Fruit fly (Drosophila melanogaster) whole organism, prepupa: ENCODE data around the gene knk.

Experiments
- CG10631 ChIP-seq: fragments of 200-800 bp; sonication (Bioruptor generic); optimal IDR thresholded peaks from 2 replicates; lab custom pipeline; 2016; ENCODE audit warnings: missing biosample characterization, missing genetic modification characterization
- CG10669 ChIP-seq: fragments of 200-800 bp; sonication (Bioruptor generic); optimal IDR thresholded peaks from 3 replicates; lab custom pipeline; 2018; ENCODE audit warnings: missing biosample characterization, mild to moderate bottlenecking, missing genetic modification characterization, moderate library complexity
- CG11294 ChIP-seq: fragments of 200-800 bp; sonication (Bioruptor generic); IDR thresholded peaks from 2 replicates; pipeline ENCODE4 v1.3.6; 2022; ENCODE audit warnings: missing biosample characterization, missing genetic modification characterization
- CG11902 ChIP-seq: fragments of 200-800 bp; sonication (Bioruptor generic); optimal IDR thresholded peaks from 3 replicates; lab custom pipeline; 2016; ENCODE audit warnings: missing biosample characterization, missing genetic modification characterization
- CG15336 ChIP-seq: fragments of 200-800 bp; sonication (Bioruptor generic); IDR thresholded peaks from 2 replicates; pipeline ENCODE4 v1.3.6; 2022; ENCODE audit warnings: missing biosample characterization, missing genetic modification characterization
- CG1621 ChIP-seq: fragments of 200-800 bp; sonication (Bioruptor generic); optimal IDR thresholded peaks from 3 replicates; lab custom pipeline; 2018; ENCODE audit warnings: missing biosample characterization, mild to moderate bottlenecking, missing genetic modification characterization
- CG32006 ChIP-seq: fragments of 200-800 bp; sonication (Bioruptor generic); optimal IDR thresholded peaks from 3 replicates; lab custom pipeline; 2017; ENCODE audit warnings: missing biosample characterization, mild to moderate bottlenecking, missing genetic modification characterization
- CG34406 ChIP-seq: fragments of 200-800 bp; sonication (Bioruptor generic); optimal IDR thresholded peaks from 3 replicates; lab custom pipeline; 2016; ENCODE audit warnings: missing biosample characterization, missing genetic modification characterization
- CG3919 ChIP-seq: fragments of 200-800 bp; sonication (Bioruptor generic); optimal IDR thresholded peaks from 3 replicates; lab custom pipeline; 2016; ENCODE audit warnings: missing biosample characterization, missing genetic modification characterization
- CG4318 ChIP-seq: fragments of 200-800 bp; sonication (Bioruptor generic); optimal IDR thresholded peaks from 3 replicates; lab custom pipeline; 2017; ENCODE audit warnings: missing biosample characterization, mild to moderate bottlenecking, missing genetic modification characterization
- CG6163 ChIP-seq: fragments of 200-800 bp; sonication (Bioruptor generic); IDR thresholded peaks from 3 replicates; pipeline ENCODE4 v1.3.6; 2022; ENCODE audit warnings: missing biosample characterization, missing genetic modification characterization
- CG6276 ChIP-seq: fragments of 200-800 bp; sonication (Bioruptor generic); optimal IDR thresholded peaks from 2 replicates; lab custom pipeline; 2017; ENCODE audit warnings: missing biosample characterization, mild to moderate bottlenecking, missing genetic modification characterization
- CG6792 ChIP-seq: fragments of 200-800 bp; sonication (Bioruptor generic); optimal IDR thresholded peaks from 3 replicates; lab custom pipeline; 2016; ENCODE audit warnings: missing biosample characterization, missing genetic modification characterization
- CG6808 ChIP-seq: fragments of 200-800 bp; sonication (Bioruptor generic); optimal IDR thresholded peaks from 3 replicates; lab custom pipeline; 2017; ENCODE audit warnings: missing biosample characterization, missing genetic modification characterization, mild to moderate bottlenecking, moderate library complexity, missing genetic modification reagents
- CG6854 ChIP-seq: fragments of 200-800 bp; sonication (Bioruptor generic); optimal IDR thresholded peaks from 2 replicates; lab custom pipeline; 2017; ENCODE audit warnings: missing biosample characterization, mild to moderate bottlenecking, missing genetic modification characterization
- CG7368 ChIP-seq: fragments of 200-800 bp; sonication (Bioruptor generic); optimal IDR thresholded peaks from 3 replicates; lab custom pipeline; 2016; ENCODE audit warnings: missing biosample characterization, missing genetic modification characterization
- CG8119 ChIP-seq: fragments of 200-800 bp; sonication (Bioruptor generic); IDR thresholded peaks from 3 replicates; pipeline ENCODE4 v1.3.6; 2022; ENCODE audit warnings: missing biosample characterization, missing genetic modification characterization
- CG8319 ChIP-seq: fragments of 200-800 bp; sonication (Bioruptor generic); optimal IDR thresholded peaks from 3 replicates; lab custom pipeline; 2016; ENCODE audit warnings: missing biosample characterization, missing genetic modification characterization
- CG8632 ChIP-seq: fragments of 200-800 bp; sonication (Bioruptor generic); optimal IDR thresholded peaks from 3 replicates; lab custom pipeline; 2016; ENCODE audit warnings: missing biosample characterization, missing genetic modification characterization
- CG9139 ChIP-seq: fragments of 200-800 bp; sonication (Bioruptor generic); optimal IDR thresholded peaks from 3 replicates; lab custom pipeline; 2017; ENCODE audit warnings: missing biosample characterization, mild to moderate bottlenecking, missing genetic modification characterization
- Ets21C ChIP-seq: fragments of 200-800 bp; sonication (Bioruptor generic); optimal IDR thresholded peaks from 3 replicates; lab custom pipeline; 2016; ENCODE audit warnings: missing biosample characterization, missing genetic modification characterization
- Ets96B ChIP-seq: fragments of 200-800 bp; optimal IDR thresholded peaks from 2 replicates; lab custom pipeline; 2019; ENCODE audit warnings: missing biosample characterization, mild to moderate bottlenecking, missing genetic modification characterization, moderate library complexity
- Gug ChIP-seq: fragments of 200-800 bp; sonication (Bioruptor generic); IDR thresholded peaks from 2 replicates; pipeline ENCODE4 v1.3.6; 2022; ENCODE audit warnings: missing biosample characterization, missing genetic modification characterization
- Hr38 ChIP-seq: sonication (Bioruptor generic); optimal IDR thresholded peaks from 2 replicates; lab custom pipeline; 2016; ENCODE audit warnings: missing biosample characterization, missing genetic modification characterization
- Hr4 ChIP-seq: fragments of 200-800 bp; sonication (Bioruptor generic); optimal IDR thresholded peaks from 3 replicates; lab custom pipeline; 2016; ENCODE audit warnings: missing biosample characterization, missing genetic modification characterization
- Lpt ChIP-seq: fragments of 200-800 bp; sonication (Bioruptor generic); optimal IDR thresholded peaks from 3 replicates; lab custom pipeline; 2016; ENCODE audit warnings: missing biosample characterization, missing genetic modification characterization
- Met ChIP-seq: fragments of 200-800 bp; sonication (Bioruptor generic); optimal IDR thresholded peaks from 3 replicates; lab custom pipeline; 2016; ENCODE audit warnings: missing biosample characterization, missing genetic modification characterization
- OdsH ChIP-seq: fragments of 200-800 bp; sonication (Bioruptor generic); optimal IDR thresholded peaks from 3 replicates; lab custom pipeline; 2016; ENCODE audit warnings: missing biosample characterization, missing genetic modification characterization
- Sox102F ChIP-seq: fragments of 200-800 bp; sonication (Bioruptor generic); optimal IDR thresholded peaks from 2 replicates; lab custom pipeline; 2016; ENCODE audit warnings: missing biosample characterization, mild to moderate bottlenecking, missing genetic modification characterization
- Sox15 ChIP-seq: fragments of 200-800 bp; sonication (Bioruptor generic); optimal IDR thresholded peaks from 3 replicates; lab custom pipeline; 2016; ENCODE audit warnings: missing biosample characterization, missing genetic modification characterization
- achi ChIP-seq: fragments of 200-800 bp; sonication (Bioruptor generic); optimal IDR thresholded peaks from 3 replicates; lab custom pipeline; 2016; ENCODE audit warnings: missing biosample characterization, missing genetic modification characterization
- acj6 ChIP-seq: fragments of 200-800 bp; sonication (Bioruptor generic); optimal IDR thresholded peaks from 3 replicates; lab custom pipeline; 2016; ENCODE audit warnings: missing biosample characterization, missing genetic modification characterization
- cyc ChIP-seq: fragments of 200-800 bp; sonication (Bioruptor generic); optimal IDR thresholded peaks from 3 replicates; lab custom pipeline; 2016; ENCODE audit warnings: missing biosample characterization, missing genetic modification characterization
- dac ChIP-seq: fragments of 200-800 bp; sonication (Bioruptor generic); optimal IDR thresholded peaks from 2 replicates; lab custom pipeline; 2017; ENCODE audit warnings: missing biosample characterization, mild to moderate bottlenecking, missing genetic modification characterization
- dsx ChIP-seq: fragments of 200-800 bp; optimal IDR thresholded peaks from 3 replicates; lab custom pipeline; 2019; ENCODE audit warnings: missing biosample characterization, mild to moderate bottlenecking, missing genetic modification characterization, moderate library complexity; ENCODE audit not compliant: poor library complexity, severe bottlenecking
- eg ChIP-seq: fragments of 200-800 bp; sonication (Bioruptor generic); IDR thresholded peaks from 3 replicates; pipeline ENCODE4 v1.3.6; 2022; ENCODE audit warnings: missing biosample characterization, missing genetic modification characterization
- esn ChIP-seq: fragments of 200-800 bp; sonication (Bioruptor generic); optimal IDR thresholded peaks from 2 replicates; lab custom pipeline; 2016; ENCODE audit warnings: missing biosample characterization, mild to moderate bottlenecking, missing genetic modification characterization, moderate library complexity
- fd59A ChIP-seq: fragments of 200-800 bp; sonication (Bioruptor generic); optimal IDR thresholded peaks from 2 replicates; lab custom pipeline; 2017; ENCODE audit warnings: missing biosample characterization, mild to moderate bottlenecking, missing genetic modification characterization, missing genetic modification reagents
- fd85E ChIP-seq: fragments of 200-800 bp; sonication (Bioruptor generic); optimal IDR thresholded peaks from 3 replicates; lab custom pipeline; 2016; ENCODE audit warnings: missing biosample characterization, missing genetic modification characterization
- lz ChIP-seq: fragments of 200-800 bp; sonication (Bioruptor generic); optimal IDR thresholded peaks from 3 replicates; lab custom pipeline; 2016; ENCODE audit warnings: missing biosample characterization, missing genetic modification characterization
- net ChIP-seq: fragments of 200-800 bp; sonication (Bioruptor generic); optimal IDR thresholded peaks from 3 replicates; lab custom pipeline; 2016; ENCODE audit warnings: missing biosample characterization, missing genetic modification characterization
- pdm3 ChIP-seq: fragments of 200-800 bp; sonication (Bioruptor generic); optimal IDR thresholded peaks from 3 replicates; lab custom pipeline; 2016; ENCODE audit warnings: missing biosample characterization, missing genetic modification characterization
- salr ChIP-seq, 2 experiments: fragments of 200-800 bp; sonication (Bioruptor generic); optimal IDR thresholded peaks; 3 replicates each; lab custom pipeline; 2016 to 2018; ENCODE audit warnings: missing biosample characterization in 2 of 2, missing genetic modification characterization in 2 of 2, mild to moderate bottlenecking in 1 of 2
- spab ChIP-seq: fragments of 200-800 bp; sonication (Bioruptor generic); optimal IDR thresholded peaks from 2 replicates; lab custom pipeline; 2017; ENCODE audit warnings: missing biosample characterization, mild to moderate bottlenecking, missing genetic modification characterization, missing genetic modification reagents
- ss ChIP-seq, 2 experiments: fragments of 200-800 bp; sonication (Bioruptor generic); optimal IDR thresholded peaks; 2 replicates in 1 of 2; 3 replicates in 1 of 2; lab custom pipeline; 2017 to 2018; ENCODE audit warnings: mild to moderate bottlenecking in 2 of 2, missing biosample characterization in 2 of 2, missing genetic modification characterization in 2 of 2, moderate library complexity in 1 of 2
- topi ChIP-seq: fragments of 200-800 bp; sonication (Bioruptor generic); optimal IDR thresholded peaks from 3 replicates; lab custom pipeline; 2016; ENCODE audit warnings: missing biosample characterization, missing genetic modification characterization
- vri ChIP-seq: fragments of 200-800 bp; sonication (Bioruptor generic); optimal IDR thresholded peaks from 3 replicates; lab custom pipeline; 2016; ENCODE audit warnings: missing biosample characterization, mild to moderate bottlenecking, missing genetic modification characterization

Gene knk

dm6 chr3R:10089171-10089664, 36.2 kb downstream of the knk start (continued):
- TF ChIP-seq esn (no peak), Sox15 (GFP tag; lab: Kevin White, UChicago) (no peak), acj6 (no peak), CG1621 (no peak), eg (0 out of 3 replicates have a peak, but pooled peaks have one; percentile 30), CG8632 (GFP tag; lab: Kevin White, UChicago) (no peak), OdsH (GFP tag; lab: Kevin White, UChicago) (no peak), ss (GFP tag; optimal IDR thresholded peaks at IDR 0.05; lab: Kevin White, UChicago) (peak; percentile 17 to 41)

DNA sequence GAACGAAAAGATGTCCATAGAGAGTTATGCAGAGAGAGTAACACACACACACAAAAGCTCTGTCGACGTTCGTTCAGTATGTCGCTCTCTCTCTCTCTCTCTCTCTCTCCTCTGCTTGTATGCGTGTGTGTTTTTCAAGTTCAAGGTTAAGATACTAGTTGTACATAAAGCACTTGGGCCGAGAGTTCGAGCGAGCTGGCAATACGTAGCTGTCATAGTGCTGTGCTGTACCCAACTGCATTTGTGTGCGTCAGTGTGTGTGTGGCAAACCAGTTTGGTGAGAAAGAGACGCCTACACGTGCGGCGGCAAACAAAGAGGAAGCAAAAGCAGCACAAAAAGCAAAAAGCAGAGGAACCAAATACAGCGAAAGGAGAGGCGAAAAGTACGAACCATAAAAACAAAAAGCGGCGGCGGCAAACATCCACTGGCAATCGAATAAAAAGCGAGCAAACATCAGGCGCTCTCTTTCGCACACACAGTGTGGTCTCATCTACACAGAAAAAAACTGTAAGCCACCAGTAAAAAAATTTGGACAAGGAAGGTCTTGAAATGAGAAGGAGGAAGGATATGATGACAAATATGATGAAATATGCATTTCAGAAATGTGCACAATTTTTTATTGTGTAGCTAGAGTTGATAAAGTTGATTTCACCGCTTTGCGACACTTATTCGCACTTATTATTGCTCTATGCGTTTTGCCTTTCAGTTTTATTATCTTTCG, 38.1 kb downstream of the knk start:
- TF ChIP-seq CG10669 (GFP tag; lab: Kevin White, UChicago), result peak; percentile 88
- TF ChIP-seq CG6854 (GFP tag; lab: Kevin White, UChicago), result no peak
- TF ChIP-seq CG7368 (GFP tag; lab: Kevin White, UChicago), result peak; percentile 91
- TF ChIP-seq CG8632 (GFP tag; lab: Kevin White, UChicago), result peak; percentile 88
- TF ChIP-seq CG32006 (GFP tag; lab: Kevin White, UChicago), result peak; percentile 93
- peak; percentile 91 for TF ChIP-seq Hr4
- peak; percentile 85 for TF ChIP-seq CG11902 (GFP tag; lab: Kevin White, UChicago)
- TF ChIP-seq pdm3 (GFP tag; lab: Kevin White, UChicago), result peak; percentile 95
- peak; percentile 72 to 87 for TF ChIP-seq ss (GFP tag; optimal IDR thresholded peaks at IDR 0.05; lab: Kevin White, UChicago)
- TF ChIP-seq esn, result peak; percentile 88
- TF ChIP-seq CG15336 (GFP tag; lab: Robert Waterston, UW), result peak; percentile 86
- peak; percentile 85 for TF ChIP-seq lz
- peak; percentile 87 for TF ChIP-seq topi (GFP tag; lab: Kevin White, UChicago)
- peak; percentile 95 for TF ChIP-seq acj6
- peak; percentile 90 for TF ChIP-seq Ets96B (tag; lab: Kevin White, UChicago)
- TF ChIP-seq net (GFP tag; lab: Kevin White, UChicago), result peak; percentile 93
- peak; percentile 85 for TF ChIP-seq dsx (GFP tag; lab: Kevin White, UChicago)
- peak; percentile 73 for TF ChIP-seq dac (GFP tag; lab: Kevin White, UChicago)
- peak; percentile 88 for TF ChIP-seq spab (GFP tag; lab: Kevin White, UChicago)
- TF ChIP-seq CG4318 (GFP tag; lab: Kevin White, UChicago), result peak; percentile 78
- peak; percentile 93 for TF ChIP-seq Gug (GFP tag; lab: Robert Waterston, UW)
- TF ChIP-seq Lpt (GFP tag; lab: Kevin White, UChicago), result peak; percentile 84
- peak; percentile 82 for TF ChIP-seq CG8319 (GFP tag; lab: Kevin White, UChicago)
- peak; percentile 84 for TF ChIP-seq CG6808 (GFP tag; lab: Kevin White, UChicago)
- peak; percentile 77 for TF ChIP-seq CG9139 (GFP tag; lab: Kevin White, UChicago)
- peak; percentile 94 for TF ChIP-seq eg
- TF ChIP-seq CG8119 (GFP tag; lab: Robert Waterston, UW), result peak; percentile 91
- peak; percentile 66 for TF ChIP-seq CG6276
- peak; percentile 90 for TF ChIP-seq fd59A
- peak; percentile 87 for TF ChIP-seq Sox15 (GFP tag; lab: Kevin White, UChicago)
- peak; percentile 78 for TF ChIP-seq Ets21C (GFP tag; lab: Kevin White, UChicago)
- TF ChIP-seq CG6163 (GFP tag; lab: Robert Waterston, UW), result peak; percentile 96
- peak; percentile 95 for TF ChIP-seq CG10631 (GFP tag; lab: Kevin White, UChicago)
- TF ChIP-seq CG3919 (GFP tag; lab: Kevin White, UChicago), result peak; percentile 95
- peak; percentile 86 for TF ChIP-seq Met (GFP tag; lab: Kevin White, UChicago)
- TF ChIP-seq salr (GFP tag; optimal IDR thresholded peaks at IDR 0.05; lab: Kevin White, UChicago), result peak; percentile 90 to 91
- peak; percentile 51 for TF ChIP-seq fd85E (GFP tag; lab: Kevin White, UChicago)
- peak; percentile 91 for TF ChIP-seq vri (GFP tag; lab: Kevin White, UChicago)
- peak; percentile 81 for TF ChIP-seq Sox102F (GFP tag; lab: Kevin White, UChicago)
- TF ChIP-seq CG6792 (GFP tag; lab: Kevin White, UChicago), result peak; percentile 90
- TF ChIP-seq CG11294 (GFP tag; lab: Robert Waterston, UW), result peak; percentile 87
- TF ChIP-seq CG34406 (GFP tag; lab: Kevin White, UChicago), result peak; percentile 87
- TF ChIP-seq cyc (GFP tag; lab: Kevin White, UChicago), result peak; percentile 85
- no peak for TF ChIP-seq Hr38 (GFP tag; lab: Kevin White, UChicago)
- TF ChIP-seq achi (GFP tag; lab: Kevin White, UChicago), result peak; percentile 91
